Fruit fly (Drosophila melanogaster): Measurements from ENCODE around the gene CG5004.
A peak's percentile ranks its signal among the peaks of the same experiment; 100 is the strongest.

Gene CG5004

dm6 chrX:17170484-17170944 lies 63.1 kb downstream of the CG5004 start (continued):
- TF ChIP-seq HLH4C (GFP tag; IDR thresholded peaks at IDR 0.05; ENCODE audit: partially characterized antibody) (no peak), mam (GFP tag; optimal IDR thresholded peaks at IDR 0.05) (no peak), E2f2 (GFP tag; IDR thresholded peaks at IDR 0.05) (peak; percentile 30; the same call in 1 of the 2 replicates), CG15601 (tag; optimal IDR thresholded peaks at IDR 0.05) (no peak), Trl (optimal IDR thresholded peaks at IDR 0.05) (peak; percentile 45 to 47), Trl (GFP tag; optimal IDR thresholded peaks at IDR 0.05) (no peak), toy (GFP tag; IDR thresholded peaks at IDR 0.05) (no peak), CG8944 (GFP tag; optimal IDR thresholded peaks at IDR 0.05) (no peak), ftz-f1 (GFP tag; optimal IDR thresholded peaks at IDR 0.05) (no peak), fu2 (GFP tag; optimal IDR thresholded peaks at IDR 0.05) (no peak), psq (GFP tag; optimal IDR thresholded peaks at IDR 0.05) (no peak), Ssrp (tag; optimal IDR thresholded peaks at IDR 0.05) (no peak), CG11504 (tag; optimal IDR thresholded peaks at IDR 0.05) (peak; percentile 56), CG32532 (GFP tag; IDR thresholded peaks at IDR 0.05) (peak; percentile 77), bowl (GFP tag; IDR thresholded peaks at IDR 0.05) (no peak), Hmr (GFP tag; optimal IDR thresholded peaks at IDR 0.05) (peak; percentile 57), C15 (GFP tag; IDR thresholded peaks at IDR 0.05) (no peak), Opbp (GFP tag; IDR thresholded peaks at IDR 0.05; ENCODE audit: partially characterized antibody) (no peak), nom (GFP tag; optimal IDR thresholded peaks at IDR 0.05) (peak; percentile 58), CG6813 (GFP tag; optimal IDR thresholded peaks at IDR 0.05) (peak; percentile 52), run (tag; optimal IDR thresholded peaks at IDR 0.05) (no peak), insv (GFP tag; optimal IDR thresholded peaks at IDR 0.05) (no peak), Oli (tag; optimal IDR thresholded peaks at IDR 0.05) (peak; percentile 47), unc-4 (GFP tag; IDR thresholded peaks at IDR 0.05; ENCODE audit: partially characterized antibody) (no peak), CG31365 (tag; optimal IDR thresholded peaks at IDR 0.05) (no peak), CG12104 (GFP tag; optimal IDR thresholded peaks at IDR 0.05) (no peak), Blimp-1 (GFP tag; optimal IDR thresholded peaks at IDR 0.05) (peak; percentile 2), exex (tag; optimal IDR thresholded peaks at IDR 0.05) (no peak), CG9215 (GFP tag; IDR thresholded peaks at IDR 0.05) (no peak), ewg (GFP tag; optimal IDR thresholded peaks at IDR 0.05) (no peak), trem (tag; optimal IDR thresholded peaks at IDR 0.05) (no peak), gt (GFP tag; IDR thresholded peaks at IDR 0.05) (no peak), CG9727 (GFP tag; optimal IDR thresholded peaks at IDR 0.05) (peak; percentile 43), sr (GFP tag; IDR thresholded peaks at IDR 0.05) (no peak), Hr39 (optimal IDR thresholded peaks at IDR 0.05) (no peak), crp (GFP tag; optimal IDR thresholded peaks at IDR 0.05) (no peak), CG5245 (GFP tag; optimal IDR thresholded peaks at IDR 0.05) (no peak), chinmo (GFP tag; IDR thresholded peaks at IDR 0.05; ENCODE audit: partially characterized antibody) (no peak), sob (GFP tag; IDR thresholded peaks at IDR 0.05) (peak; percentile 49; the same call in 1 of the 2 replicates), CG8359 (GFP tag; optimal IDR thresholded peaks at IDR 0.05; ENCODE audit: borderline replicate concordance) (no peak), sisA (GFP tag; IDR thresholded peaks at IDR 0.05) (no peak; the same call in 1 of the 2 replicates), CG17328 (GFP tag; IDR thresholded peaks at IDR 0.05) (peak; percentile 54; the same call in 1 of the 2 replicates), zen (tag; optimal IDR thresholded peaks at IDR 0.05) (peak; percentile 22), Six4 (GFP tag; optimal IDR thresholded peaks at IDR 0.05) (no peak), CG2678 (tag; optimal IDR thresholded peaks at IDR 0.05) (peak; percentile 68)

All from whole organism, embryonic.